Fruit fly (Drosophila melanogaster): Measurements from ENCODE around the gene Sap130.

DNA sequence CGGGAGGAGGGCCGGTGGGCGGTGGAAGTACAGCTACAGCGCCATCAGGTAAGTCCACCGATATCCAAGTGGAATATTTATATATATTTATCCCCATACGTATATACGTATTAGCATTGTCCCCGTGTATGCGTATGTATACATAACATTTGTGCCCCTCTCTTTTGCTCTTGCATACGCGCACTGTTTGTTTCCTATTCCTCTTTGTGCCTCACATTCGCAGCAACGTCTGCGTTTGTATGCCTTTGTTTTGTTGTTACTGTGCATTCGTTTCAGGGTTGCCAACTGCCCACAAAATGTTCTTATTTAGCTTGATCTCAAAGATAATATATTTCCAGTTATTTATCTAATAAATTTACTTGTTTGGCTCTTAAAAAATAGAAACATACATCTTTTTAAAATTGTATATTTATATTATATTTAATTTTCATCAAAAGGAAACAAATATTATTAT, 615 bp downstream of the Sap130 start:
- TF ChIP-seq ttk (optimal IDR thresholded peaks at IDR 0.05), result no peak
- TF ChIP-seq Myc (optimal IDR thresholded peaks at IDR 0.05), result no peak
- TF ChIP-seq insv (optimal IDR thresholded peaks at IDR 0.05), result no peak
